Fruit fly (Drosophila melanogaster) whole organism, embryonic: ENCODE data around the gene CG18649.

ENCODE experiments used
- Bgb ChIP-seq: fragments of 200-800 bp; sonication (Bioruptor generic); IDR thresholded peaks from 2 replicates; pipeline ENCODE4 v1.3.6; 2022; ENCODE audit warnings: missing biosample characterization, missing genetic modification characterization; ENCODE audit not compliant: partially characterized antibody
- CG11723 ChIP-seq: fragments of 200-800 bp; sonication (Bioruptor generic); optimal IDR thresholded peaks from 2 replicates; lab custom pipeline; 2017; ENCODE audit warnings: missing biosample characterization, mild to moderate bottlenecking, missing genetic modification characterization
- CG13123 ChIP-seq: fragments of 200-800 bp; sonication (Bioruptor generic); optimal IDR thresholded peaks from 2 replicates; lab custom pipeline; 2016; ENCODE audit warnings: missing biosample characterization, missing genetic modification characterization
- CG13287 ChIP-seq: fragments of 200-800 bp; sonication (Bioruptor generic); IDR thresholded peaks from 2 replicates; pipeline ENCODE4 v1.3.6; 2022; ENCODE audit warnings: missing biosample characterization, missing genetic modification characterization; ENCODE audit not compliant: partially characterized antibody
- CG1529 ChIP-seq: fragments of 200-800 bp; sonication (Bioruptor generic); optimal IDR thresholded peaks from 3 replicates; lab custom pipeline; 2018; ENCODE audit warnings: missing biosample characterization, missing genetic modification characterization
- CG16813 ChIP-seq: fragments of 200-800 bp; sonication (Bioruptor generic); IDR thresholded peaks from 3 replicates; pipeline ENCODE4 v1.3.6; 2022; ENCODE audit warnings: missing biosample characterization, missing genetic modification characterization; ENCODE audit not compliant: partially characterized antibody
- CG17359 ChIP-seq: fragments of 200-800 bp; sonication (Bioruptor generic); optimal IDR thresholded peaks from 3 replicates; lab custom pipeline; 2018; ENCODE audit warnings: missing biosample characterization, mild to moderate bottlenecking, missing genetic modification characterization, moderate library complexity
- CG2199 ChIP-seq: fragments of 200-800 bp; sonication (Bioruptor generic); IDR thresholded peaks from 3 replicates; pipeline ENCODE4 v1.3.6; 2022; ENCODE audit warnings: missing biosample characterization, missing genetic modification characterization
- CG3163 ChIP-seq: fragments of 200-800 bp; sonication (Bioruptor generic); optimal IDR thresholded peaks from 3 replicates; lab custom pipeline; 2016; ENCODE audit warnings: missing biosample characterization, missing genetic modification characterization
- CG32532 ChIP-seq: fragments of 200-800 bp; sonication (Bioruptor generic); IDR thresholded peaks from 2 replicates; pipeline ENCODE4 v1.3.6; 2022; ENCODE audit warnings: missing biosample characterization, missing genetic modification characterization
- CG32767 ChIP-seq: fragments of 200-800 bp; sonication (Bioruptor generic); IDR thresholded peaks from 2 replicates; pipeline ENCODE4 v1.3.6; 2022; ENCODE audit warnings: missing biosample characterization, missing genetic modification characterization
- CG33213 ChIP-seq: fragments of 200-800 bp; sonication (Bioruptor generic); optimal IDR thresholded peaks from 3 replicates; lab custom pipeline; 2016; ENCODE audit warnings: missing biosample characterization, missing genetic modification characterization
- CG34422 ChIP-seq: fragments of 200-800 bp; sonication (Bioruptor generic); IDR thresholded peaks from 3 replicates; pipeline ENCODE4 v1.3.6; 2022; ENCODE audit warnings: missing biosample characterization, missing genetic modification characterization
- CG4854 ChIP-seq: fragments of 200-800 bp; sonication (Bioruptor generic); optimal IDR thresholded peaks from 2 replicates; lab custom pipeline; 2016; ENCODE audit warnings: missing biosample characterization, missing genetic modification characterization, inconsistent platforms
- CG6689 ChIP-seq: fragments of 200-800 bp; sonication (Bioruptor generic); IDR thresholded peaks from 2 replicates; pipeline ENCODE4 v1.3.6; 2022; ENCODE audit warnings: missing biosample characterization, missing genetic modification characterization
- CG6854 ChIP-seq: fragments of 200-800 bp; sonication (Bioruptor generic); optimal IDR thresholded peaks from 3 replicates; lab custom pipeline; 2017; ENCODE audit warnings: missing biosample characterization, mild to moderate bottlenecking, missing genetic modification characterization
- CG7271 ChIP-seq: fragments of 200-800 bp; sonication (Bioruptor generic); optimal IDR thresholded peaks from 2 replicates; lab custom pipeline; 2018; ENCODE audit warnings: missing biosample characterization, mild to moderate bottlenecking, missing genetic modification characterization, moderate library complexity
- CG7963 ChIP-seq: fragments of 200-800 bp; sonication (Bioruptor generic); IDR thresholded peaks from 3 replicates; pipeline ENCODE4 v1.3.6; 2022; ENCODE audit warnings: missing biosample characterization, missing genetic modification characterization; ENCODE audit not compliant: partially characterized antibody
- Camta ChIP-seq: fragments of 200-800 bp; sonication (Bioruptor generic); optimal IDR thresholded peaks from 2 replicates; lab custom pipeline; 2016; ENCODE audit warnings: missing biosample characterization, missing genetic modification characterization
- Dbx ChIP-seq: fragments of 200-800 bp; sonication (Bioruptor generic); IDR thresholded peaks from 3 replicates; pipeline ENCODE4 v1.3.6; 2022; ENCODE audit warnings: missing biosample characterization, missing genetic modification characterization
- Doc2 ChIP-seq: fragments of 200-800 bp; sonication (Bioruptor generic); IDR thresholded peaks from 2 replicates; pipeline ENCODE4 v1.3.6; 2022; ENCODE audit warnings: missing biosample characterization, missing genetic modification characterization
- ERR ChIP-seq: fragments of 200-800 bp; sonication (Bioruptor generic); optimal IDR thresholded peaks from 2 replicates; lab custom pipeline; 2016; ENCODE audit warnings: missing biosample characterization, missing genetic modification characterization
- H15 ChIP-seq: fragments of 200-800 bp; sonication (Bioruptor generic); IDR thresholded peaks from 3 replicates; pipeline ENCODE4 v1.3.6; 2022; ENCODE audit warnings: missing biosample characterization, missing genetic modification characterization
- HLHmδ ChIP-seq: fragments of 200-800 bp; sonication (Bioruptor generic); optimal IDR thresholded peaks from 2 replicates; lab custom pipeline; 2018; ENCODE audit warnings: missing biosample characterization, mild to moderate bottlenecking, missing genetic modification characterization, moderate library complexity
- Max ChIP-seq: fragments of 200-800 bp; sonication (Bioruptor generic); optimal IDR thresholded peaks from 2 replicates; lab custom pipeline; 2016; ENCODE audit warnings: missing biosample characterization, mild to moderate bottlenecking, missing genetic modification characterization
- NK7.1 ChIP-seq: fragments of 200-800 bp; sonication (Bioruptor generic); optimal IDR thresholded peaks from 3 replicates; lab custom pipeline; 2016; ENCODE audit warnings: missing biosample characterization, missing genetic modification characterization
- PHDP ChIP-seq: fragments of 200-800 bp; sonication (Bioruptor generic); optimal IDR thresholded peaks from 3 replicates; lab custom pipeline; 2018; ENCODE audit warnings: missing biosample characterization, mild to moderate bottlenecking, missing genetic modification characterization, moderate library complexity
- Sox100B ChIP-seq: fragments of 200-800 bp; sonication (Bioruptor generic); optimal IDR thresholded peaks from 3 replicates; lab custom pipeline; 2018; ENCODE audit warnings: missing biosample characterization, mild to moderate bottlenecking, missing genetic modification characterization
- Sry-β ChIP-seq: fragments of 200-800 bp; sonication (Bioruptor generic); optimal IDR thresholded peaks from 2 replicates; lab custom pipeline; 2018; ENCODE audit warnings: missing biosample characterization, mild to moderate bottlenecking, missing genetic modification characterization, moderate library complexity
- Ssrp ChIP-seq: fragments of 200-800 bp; sonication (Bioruptor generic); optimal IDR thresholded peaks from 2 replicates; lab custom pipeline; 2018; ENCODE audit warnings: missing biosample characterization, mild to moderate bottlenecking, missing genetic modification characterization, moderate library complexity
- Taf1 ChIP-seq: fragments of 200-800 bp; sonication (Bioruptor generic); IDR thresholded peaks from 2 replicates; pipeline ENCODE4 v1.3.6; 2022; ENCODE audit warnings: missing biosample characterization, missing genetic modification characterization
- ato ChIP-seq: fragments of 200-800 bp; sonication (Bioruptor generic); IDR thresholded peaks from 2 replicates; pipeline ENCODE4 v1.3.6; 2022; ENCODE audit warnings: missing biosample characterization, missing genetic modification characterization; ENCODE audit not compliant: partially characterized antibody
- bbx ChIP-seq: fragments of 200-800 bp; sonication (Bioruptor generic); IDR thresholded peaks from 2 replicates; pipeline ENCODE4 v1.3.6; 2022; ENCODE audit warnings: missing biosample characterization, missing genetic modification characterization; ENCODE audit not compliant: partially characterized antibody
- btn ChIP-seq: fragments of 200-800 bp; sonication (Bioruptor generic); optimal IDR thresholded peaks from 2 replicates; lab custom pipeline; 2016; ENCODE audit warnings: missing biosample characterization, missing genetic modification characterization
- dati ChIP-seq: fragments of 200-800 bp; sonication (Bioruptor generic); IDR thresholded peaks from 2 replicates; pipeline ENCODE4 v1.3.6; 2022; ENCODE audit warnings: missing biosample characterization, missing genetic modification characterization
- dimm ChIP-seq: fragments of 200-800 bp; sonication (Bioruptor generic); IDR thresholded peaks from 2 replicates; pipeline ENCODE4 v1.3.6; 2022; ENCODE audit warnings: missing biosample characterization, missing genetic modification characterization
- dpn ChIP-seq, 2 experiments: fragments of 200-800 bp; sonication (Bioruptor generic); optimal IDR thresholded peaks; 3 replicates each; lab custom pipeline; 2016; ENCODE audit warnings: missing biosample characterization in 2 of 2, missing genetic modification characterization in 2 of 2
- ems ChIP-seq: fragments of 200-800 bp; sonication (Bioruptor generic); optimal IDR thresholded peaks from 3 replicates; lab custom pipeline; 2016; ENCODE audit warnings: missing biosample characterization, missing genetic modification characterization
- fru ChIP-seq: fragments of >200 bp; optimal IDR thresholded peaks from 2 replicates; lab custom pipeline; 2017
- ind ChIP-seq: fragments of 200-800 bp; sonication (Bioruptor generic); optimal IDR thresholded peaks from 3 replicates; lab custom pipeline; 2016; ENCODE audit warnings: missing biosample characterization, missing genetic modification characterization
- insv ChIP-seq, 2 experiments: fragments of 200-800 bp; sonication (Bioruptor generic); optimal IDR thresholded peaks; 3 replicates each; lab custom pipeline; 2016 to 2018; ENCODE audit warnings: missing biosample characterization in 2 of 2, missing genetic modification characterization in 2 of 2
- kay ChIP-seq: fragments of 200-800 bp; sonication (Bioruptor generic); optimal IDR thresholded peaks from 2 replicates; lab custom pipeline; 2016; ENCODE audit warnings: missing biosample characterization, missing genetic modification characterization
- klu ChIP-seq: fragments of 200-800 bp; sonication (Bioruptor generic); IDR thresholded peaks from 2 replicates; pipeline ENCODE4 v1.3.6; 2022; ENCODE audit warnings: missing biosample characterization, missing genetic modification characterization
- pzg ChIP-seq: fragments of 200-800 bp; sonication (Bioruptor generic); optimal IDR thresholded peaks from 3 replicates; lab custom pipeline; 2018; ENCODE audit warnings: missing biosample characterization, mild to moderate bottlenecking, missing genetic modification characterization, moderate library complexity
- ranshi ChIP-seq: fragments of 200-800 bp; sonication (Bioruptor generic); IDR thresholded peaks from 2 replicates; pipeline ENCODE4 v1.3.6; 2022; ENCODE audit warnings: missing biosample characterization, missing genetic modification characterization
- ro ChIP-seq: fragments of 200-800 bp; sonication (Bioruptor generic); IDR thresholded peaks from 2 replicates; pipeline ENCODE4 v1.3.6; 2022; ENCODE audit warnings: missing biosample characterization, missing genetic modification characterization
- sc ChIP-seq, 3 experiments: fragments of >200 bp in 2 of 3; fragments of 200-800 bp in 1 of 3; sonication (Bioruptor generic) in 1 of 3; optimal IDR thresholded peaks; 2 replicates in 2 of 3; 3 replicates in 1 of 3; lab custom pipeline; 2017; ENCODE audit warnings: mild to moderate bottlenecking in 1 of 3, missing biosample characterization in 1 of 3, missing genetic modification characterization in 1 of 3, missing genetic modification reagents in 1 of 3
- sens ChIP-seq: fragments of 200-800 bp; sonication (Bioruptor generic); peaks from one replicate; lab custom pipeline; 2016; ENCODE audit warnings: missing biosample characterization, missing genetic modification characterization
- slbo ChIP-seq: fragments of 200-800 bp; sonication (Bioruptor generic); IDR thresholded peaks from 2 replicates; pipeline ENCODE4 v1.3.6; 2022; ENCODE audit warnings: missing biosample characterization, missing genetic modification characterization
- vvl ChIP-seq: fragments of 200-800 bp; sonication (Bioruptor generic); IDR thresholded peaks from 2 replicates; pipeline ENCODE4 v1.3.6; 2022; ENCODE audit warnings: missing biosample characterization, missing genetic modification characterization
- wdn ChIP-seq: fragments of 200-800 bp; sonication (Bioruptor generic); IDR thresholded peaks from 2 replicates; pipeline ENCODE4 v1.3.6; 2022; ENCODE audit warnings: missing biosample characterization, missing genetic modification characterization

Gene CG18649

DNA sequence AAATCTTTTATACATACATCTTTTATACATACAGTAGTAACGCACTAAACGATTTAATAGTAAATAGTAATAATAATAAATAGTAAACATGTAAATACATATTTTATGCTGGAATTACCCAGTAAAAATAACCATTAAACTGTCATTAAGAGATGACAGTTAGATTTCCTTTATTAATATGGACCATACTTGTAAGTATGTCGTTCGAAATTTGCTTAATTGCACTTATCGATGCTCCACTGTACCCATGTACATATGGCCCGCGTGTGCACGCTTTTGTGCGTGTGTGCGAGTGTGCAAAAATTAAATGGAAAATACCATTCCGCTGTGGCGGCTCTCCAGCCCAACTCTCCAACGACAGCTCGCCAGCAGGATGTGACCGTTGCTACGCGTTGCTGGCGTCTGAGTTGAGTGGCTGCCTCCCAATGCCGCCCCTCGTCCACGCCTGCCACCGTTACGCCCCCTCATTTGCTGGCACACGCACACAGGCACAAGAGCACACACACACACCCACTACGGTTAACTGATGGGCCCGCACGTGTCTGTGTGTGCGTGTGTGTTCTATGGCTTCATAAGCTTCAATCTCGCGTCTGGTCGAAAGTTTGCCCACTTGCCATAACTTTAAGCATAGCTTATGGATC lies 48.9 kb upstream of the CG18649 start (continued):
- no peak for TF ChIP-seq sens (GFP tag; lab: Kevin White, UChicago)
- TF ChIP-seq CG32532 (GFP tag; lab: Robert Waterston, UW): no peak
- TF ChIP-seq klu (GFP tag; lab: Robert Waterston, UW): no peak
- peak; percentile 24; the same call in 1 of the 2 replicates for TF ChIP-seq slbo
- no peak for TF ChIP-seq CG34422 (GFP tag; lab: Robert Waterston, UW)
- TF ChIP-seq dimm (GFP tag; lab: Robert Waterston, UW): no peak
- TF ChIP-seq CG13123 (GFP tag; lab: Kevin White, UChicago): no peak
- TF ChIP-seq ERR (GFP tag; lab: Kevin White, UChicago): no peak
- no peak for TF ChIP-seq fru (lab: Kevin White, UChicago)
- TF ChIP-seq dpn (GFP tag; optimal IDR thresholded peaks at IDR 0.05; lab: Kevin White, UChicago): no peak
- TF ChIP-seq NK7.1 (GFP tag; lab: Kevin White, UChicago): no peak
- no peak for TF ChIP-seq wdn (GFP tag; lab: Robert Waterston, UW)
- TF ChIP-seq CG7963 (GFP tag; lab: Robert Waterston, UW): no peak
- peak; percentile 11 for TF ChIP-seq Ssrp (tag; lab: Kevin White, UChicago)
- TF ChIP-seq Camta (GFP tag; lab: Kevin White, UChicago): no peak
- TF ChIP-seq H15 (GFP tag; lab: Robert Waterston, UW): 0 out of 3 replicates have a peak, but pooled peaks have one; percentile 35
- no peak for TF ChIP-seq Max (GFP tag; lab: Kevin White, UChicago)
- no peak for TF ChIP-seq CG33213 (GFP tag; lab: Kevin White, UChicago)
- no peak for TF ChIP-seq Dbx (GFP tag; lab: Robert Waterston, UW)
- no peak for TF ChIP-seq CG6854 (GFP tag; lab: Kevin White, UChicago)
- no peak for TF ChIP-seq pzg (GFP tag; lab: Kevin White, UChicago)
- TF ChIP-seq sc (optimal IDR thresholded peaks at IDR 0.05; lab: Kevin White, UChicago): no peak
- no peak for TF ChIP-seq sc (GFP tag; optimal IDR thresholded peaks at IDR 0.05; lab: Kevin White, UChicago)
- peak; percentile 31; the same call in 1 of the 2 replicates for TF ChIP-seq ranshi (GFP tag; lab: Robert Waterston, UW)
- TF ChIP-seq kay (GFP tag; lab: Kevin White, UChicago): no peak
- TF ChIP-seq CG16813 (GFP tag; lab: Robert Waterston, UW): no peak
- no peak for TF ChIP-seq CG17359
- TF ChIP-seq Sry-β (GFP tag; lab: Kevin White, UChicago): no peak
- no peak for TF ChIP-seq CG1529 (GFP tag; lab: Kevin White, UChicago)
- TF ChIP-seq PHDP (tag; lab: Kevin White, UChicago): peak; percentile 12
- TF ChIP-seq Taf1: 0 out of 2 replicates have a peak, but pooled peaks have one; percentile 19
- TF ChIP-seq CG2199 (GFP tag; lab: Robert Waterston, UW): no peak
- no peak for TF ChIP-seq CG32767 (GFP tag; lab: Robert Waterston, UW)
- 0 out of 2 replicates have a peak, but pooled peaks have one; percentile 15 for TF ChIP-seq vvl (GFP tag; lab: Robert Waterston, UW)
- no peak for TF ChIP-seq CG3163 (GFP tag; lab: Kevin White, UChicago)
- no peak for TF ChIP-seq Doc2 (GFP tag; lab: Robert Waterston, UW)
- no peak for TF ChIP-seq Bgb (GFP tag; lab: Robert Waterston, UW)
- TF ChIP-seq ind (GFP tag; lab: Kevin White, UChicago): no peak
- TF ChIP-seq dati: no peak
- TF ChIP-seq insv (GFP tag; optimal IDR thresholded peaks at IDR 0.05; lab: Kevin White, UChicago): no peak
- TF ChIP-seq HLHmδ (GFP tag; lab: Kevin White, UChicago): peak; percentile 22
- TF ChIP-seq CG13287 (GFP tag; lab: Robert Waterston, UW): no peak
- peak; percentile 22; the same call in 1 of the 2 replicates for TF ChIP-seq CG6689 (GFP tag; lab: Robert Waterston, UW)
- TF ChIP-seq CG11723 (GFP tag; lab: Kevin White, UChicago): no peak
- no peak for TF ChIP-seq bbx (GFP tag; lab: Robert Waterston, UW)
- TF ChIP-seq Sox100B (GFP tag; lab: Kevin White, UChicago): no peak
- TF ChIP-seq ato: no peak
- TF ChIP-seq ro: no peak
- TF ChIP-seq CG4854 (GFP tag; lab: Kevin White, UChicago): no peak
- no peak for TF ChIP-seq ems (GFP tag; lab: Kevin White, UChicago)
- TF ChIP-seq btn: no peak
- no peak for TF ChIP-seq CG7271 (tag; lab: Kevin White, UChicago)
